Worm (Caenorhabditis elegans) whole organism, L4/young adult: ENCODE measurements around the gene npl-10.

Experiments used
- dao-5 ChIP-seq: sonication (generic microtip); optimal IDR thresholded peaks from 2 replicates; lab custom pipeline; 2016; ENCODE audit warnings: missing genotype, missing genetic modification characterization, moderate library complexity, missing compliant biosample characterization
- him-1 ChIP-seq: sonication (generic microtip); optimal IDR thresholded peaks from 2 replicates; lab custom pipeline; 2016; ENCODE audit warnings: missing genotype, missing genetic modification reagents, missing genetic modification characterization, missing compliant biosample characterization

DNA sequence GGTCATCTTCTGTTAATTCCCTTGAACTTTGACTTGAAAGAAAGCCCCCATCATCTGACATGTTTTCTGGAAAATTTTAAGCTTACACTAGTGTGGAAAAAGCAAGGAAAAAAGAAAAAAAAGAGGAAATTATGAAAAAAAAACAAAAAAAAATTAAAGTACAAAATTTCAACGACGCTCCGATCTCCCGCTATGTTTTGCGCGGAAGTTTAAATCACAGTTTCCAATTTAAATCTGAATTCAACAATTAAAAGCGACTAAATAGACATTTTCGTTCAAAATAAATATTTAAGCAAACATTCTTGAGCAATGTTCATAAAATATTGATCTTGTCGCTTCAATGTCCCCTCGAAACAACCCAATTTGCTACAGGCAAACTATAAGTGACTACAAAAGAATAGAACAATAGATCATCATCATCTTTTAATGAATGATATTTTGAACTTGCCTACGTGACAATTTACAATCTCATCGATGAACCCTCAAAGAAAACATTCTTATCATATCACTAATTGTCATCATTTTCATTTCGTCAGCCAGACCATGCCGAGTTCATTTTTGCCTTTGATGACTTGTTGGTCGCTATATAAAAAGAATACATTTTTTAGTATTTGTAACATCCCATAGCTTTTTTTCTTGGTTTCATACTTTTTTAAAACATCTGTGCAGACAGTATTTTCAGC is 13.9 kb downstream of the npl-10 start, which contains the start of the genes metl-6 and nit-1:
- TF ChIP-seq him-1 (tag; lab: Kevin White, UChicago), result no peak
- TF ChIP-seq dao-5, result no peak
